Worm (Caenorhabditis elegans): ENCODE results near the gene F14F7.7.

F14F7.7 gene

ce11 chrIII:13011927-13012326, 18.8 kb upstream of the F14F7.7 start (continued):
- no peak for TF ChIP-seq aha-1 (tag; optimal IDR thresholded peaks at IDR 0.05)
- TF ChIP-seq C34B4.2 (tag; optimal IDR thresholded peaks at IDR 0.05) = no peak
- TF ChIP-seq ztf-4 (tag; optimal IDR thresholded peaks at IDR 0.05) = no peak
- no peak for TF ChIP-seq unc-30 (tag; optimal IDR thresholded peaks at IDR 0.05)
- peak; percentile 31 for TF ChIP-seq vab-15 (tag; optimal IDR thresholded peaks at IDR 0.05)
- TF ChIP-seq fkh-8 (tag; optimal IDR thresholded peaks at IDR 0.05) = no peak
- no peak for TF ChIP-seq nhr-84 (tag; optimal IDR thresholded peaks at IDR 0.05)
- no peak for TF ChIP-seq dsc-1 (tag; optimal IDR thresholded peaks at IDR 0.05)
- no peak for TF ChIP-seq ets-5 (GFP tag; IDR thresholded peaks at IDR 0.05)
- no peak for TF ChIP-seq nhr-237 (tag; optimal IDR thresholded peaks at IDR 0.05)
- TF ChIP-seq fkh-4 (tag; optimal IDR thresholded peaks at IDR 0.05; ENCODE audit: borderline replicate concordance) = no peak
- TF ChIP-seq pag-3 (tag; optimal IDR thresholded peaks at IDR 0.05; ENCODE audit: borderline replicate concordance, insufficient read depth) = peak; percentile 34
- TF ChIP-seq hlh-17 (GFP tag; optimal IDR thresholded peaks at IDR 0.05; ENCODE audit: borderline replicate concordance) = no peak
- no peak for TF ChIP-seq ama-1 (optimal IDR thresholded peaks at IDR 0.05)
- TF ChIP-seq tbx-2 (tag; optimal IDR thresholded peaks at IDR 0.05) = no peak
- TF ChIP-seq elt-2 (tag; optimal IDR thresholded peaks at IDR 0.05) = no peak
- TF ChIP-seq pax-3 (tag; optimal IDR thresholded peaks at IDR 0.05) = no peak
- no peak for TF ChIP-seq zip-4 (GFP tag; optimal IDR thresholded peaks at IDR 0.05)
- no peak for TF ChIP-seq lin-13 (GFP tag; optimal IDR thresholded peaks at IDR 0.05)
- TF ChIP-seq isw-1 (GFP tag; IDR thresholded peaks at IDR 0.05) = no peak
- TF ChIP-seq nhr-71 (tag; optimal IDR thresholded peaks at IDR 0.05) = no peak
- TF ChIP-seq nhr-76 (tag; optimal IDR thresholded peaks at IDR 0.05) = no peak
- no peak for TF ChIP-seq sup-37 (GFP tag; optimal IDR thresholded peaks at IDR 0.05)
- TF ChIP-seq irx-1 (tag; optimal IDR thresholded peaks at IDR 0.05) = no peak
- no peak for TF ChIP-seq mdl-1 (tag; optimal IDR thresholded peaks at IDR 0.05)
- no peak for TF ChIP-seq fkh-10 (GFP tag; optimal IDR thresholded peaks at IDR 0.05)
- TF ChIP-seq nhr-19 (GFP tag; conservative IDR thresholded peaks at IDR 0.05) = no peak
- no peak for TF ChIP-seq nhr-47 (tag; optimal IDR thresholded peaks at IDR 0.05)
- peak; percentile 65 for TF ChIP-seq snu-23 (GFP tag; optimal IDR thresholded peaks at IDR 0.05)
- no peak for TF ChIP-seq efl-3 (GFP tag; optimal IDR thresholded peaks at IDR 0.05)
- TF ChIP-seq grh-1 (GFP tag; IDR thresholded peaks at IDR 0.05) = no peak
- peak; percentile 76 for TF ChIP-seq nhr-85 (tag)
- TF ChIP-seq ztf-11 (tag; optimal IDR thresholded peaks at IDR 0.05) = no peak
- no peak for TF ChIP-seq pqm-1 (tag; optimal IDR thresholded peaks at IDR 0.05)
- no peak for TF ChIP-seq jun-1 (tag; optimal IDR thresholded peaks at IDR 0.05)
- TF ChIP-seq unc-86 (tag; optimal IDR thresholded peaks at IDR 0.05) = no peak
- no peak for TF ChIP-seq Y116A8C.19 (tag; optimal IDR thresholded peaks at IDR 0.05; ENCODE audit: borderline replicate concordance)
- TF ChIP-seq sox-4 (tag; optimal IDR thresholded peaks at IDR 0.05) = no peak
- no peak for TF ChIP-seq aly-2 (tag; optimal IDR thresholded peaks at IDR 0.05)
- TF ChIP-seq tlp-1 (tag; optimal IDR thresholded peaks at IDR 0.05) = no peak

- TF ChIP-seq sup-37 (GFP tag; optimal IDR thresholded peaks at IDR 0.05) = no peak
- no peak for TF ChIP-seq blmp-1 (tag; optimal IDR thresholded peaks at IDR 0.05)
- TF ChIP-seq vab-15 (tag; optimal IDR thresholded peaks at IDR 0.05) = no peak
- no peak for TF ChIP-seq irx-1 (tag; optimal IDR thresholded peaks at IDR 0.05)
- no peak for TF ChIP-seq ceh-88 (GFP tag; IDR thresholded peaks at IDR 0.05)
- TF ChIP-seq sptf-1 (tag; optimal IDR thresholded peaks at IDR 0.05) = no peak
- peak; percentile 44 for TF ChIP-seq lin-14 (GFP tag; optimal IDR thresholded peaks at IDR 0.05)
- no peak for TF ChIP-seq ceh-82 (tag; optimal IDR thresholded peaks at IDR 0.05)
- no peak for TF ChIP-seq ces-1 (GFP tag; optimal IDR thresholded peaks at IDR 0.05)
- peak; percentile 77 for TF ChIP-seq nhr-85 (tag)
- TF ChIP-seq lir-3 (tag; optimal IDR thresholded peaks at IDR 0.05; ENCODE audit: poor library complexity) = no peak
- peak; percentile 18 for TF ChIP-seq nhr-20 (tag; optimal IDR thresholded peaks at IDR 0.05)
- no peak for TF ChIP-seq sox-4 (tag; optimal IDR thresholded peaks at IDR 0.05)
- no peak for TF ChIP-seq elt-2 (tag; optimal IDR thresholded peaks at IDR 0.05)
- no peak for TF ChIP-seq unc-130 (tag; optimal IDR thresholded peaks at IDR 0.05)
- peak in 1 of 2 experiments; percentile 11 for TF ChIP-seq lsy-2 (tag; optimal IDR thresholded peaks at IDR 0.05)
- TF ChIP-seq nhr-237 (tag; optimal IDR thresholded peaks at IDR 0.05) = no peak
- TF ChIP-seq aly-2 (tag; optimal IDR thresholded peaks at IDR 0.05) = no peak
- TF ChIP-seq tlp-1 (tag; optimal IDR thresholded peaks at IDR 0.05) = no peak
- no peak for TF ChIP-seq nhr-19 (GFP tag; conservative IDR thresholded peaks at IDR 0.05)
- TF ChIP-seq pqm-1 (tag; optimal IDR thresholded peaks at IDR 0.05) = no peak
- TF ChIP-seq nhr-28 (tag; optimal IDR thresholded peaks at IDR 0.05) = no peak
- peak in 3 of 6 experiments; percentile 20 to 61 (median 22) for TF ChIP-seq elt-3 (tag; optimal IDR thresholded peaks at IDR 0.05)
- TF ChIP-seq egl-13 (tag; optimal IDR thresholded peaks at IDR 0.05) = no peak
- no peak for TF ChIP-seq fkh-10 (GFP tag; optimal IDR thresholded peaks at IDR 0.05)
Measured at ce11 chrIII:13013912-13014311, 16.8 kb upstream of the F14F7.7 start.

Measured in whole organism, L1 larva.